Fruit fly (Drosophila melanogaster) whole organism, embryonic: Measurements from ENCODE around the gene dlg1.

Experiments
- Adf1 ChIP-seq: fragments of 200-800 bp; sonication (Bioruptor generic); IDR thresholded peaks from 2 replicates; pipeline ENCODE4 v1.3.6; 2022; ENCODE audit warnings: missing biosample characterization, missing genetic modification characterization
- Antp ChIP-seq: fragments of 200-800 bp; sonication (Bioruptor generic); optimal IDR thresholded peaks from 3 replicates; lab custom pipeline; 2016; ENCODE audit warnings: missing biosample characterization, missing genetic modification characterization
- BtbVII ChIP-seq: fragments of 200-800 bp; sonication (Bioruptor generic); optimal IDR thresholded peaks from 3 replicates; lab custom pipeline; 2017; ENCODE audit warnings: missing biosample characterization, mild to moderate bottlenecking, missing genetic modification characterization
- CG10267 ChIP-seq: fragments of 200-800 bp; sonication (Bioruptor generic); optimal IDR thresholded peaks from 2 replicates; lab custom pipeline; 2018; ENCODE audit warnings: missing biosample characterization, mild to moderate bottlenecking, missing genetic modification characterization, moderate library complexity
- CG12744 ChIP-seq: fragments of 200-800 bp; sonication (Bioruptor generic); optimal IDR thresholded peaks from 2 replicates; lab custom pipeline; 2016; ENCODE audit warnings: missing biosample characterization, missing genetic modification characterization
- CG12942 ChIP-seq: fragments of 200-800 bp; sonication (Bioruptor generic); optimal IDR thresholded peaks from 3 replicates; lab custom pipeline; 2016; ENCODE audit warnings: missing biosample characterization, missing genetic modification characterization
- CG14050 ChIP-seq: fragments of 200-800 bp; sonication (Bioruptor generic); IDR thresholded peaks from 3 replicates; pipeline ENCODE4 v1.3.6; 2022; ENCODE audit warnings: missing biosample characterization, missing genetic modification characterization
- CG15696 ChIP-seq: fragments of 200-800 bp; sonication (Bioruptor generic); optimal IDR thresholded peaks from 2 replicates; lab custom pipeline; 2019; ENCODE audit warnings: missing biosample characterization, mild to moderate bottlenecking, missing genetic modification characterization, moderate library complexity
- CG16863 ChIP-seq: fragments of 200-800 bp; sonication (Bioruptor generic); optimal IDR thresholded peaks from 3 replicates; lab custom pipeline; 2016; ENCODE audit warnings: missing biosample characterization, missing genetic modification characterization
- CG17568 ChIP-seq: fragments of 200-800 bp; sonication (Bioruptor generic); optimal IDR thresholded peaks from 2 replicates; lab custom pipeline; 2018; ENCODE audit warnings: missing biosample characterization, mild to moderate bottlenecking, missing genetic modification characterization, moderate library complexity
- CG17912 ChIP-seq: fragments of 200-800 bp; sonication (Bioruptor generic); optimal IDR thresholded peaks from 2 replicates; lab custom pipeline; 2018; ENCODE audit warnings: missing biosample characterization, mild to moderate bottlenecking, missing genetic modification characterization
- CG31441 ChIP-seq: fragments of 200-800 bp; sonication (Bioruptor generic); IDR thresholded peaks from 2 replicates; pipeline ENCODE4 v1.3.6; 2022; ENCODE audit warnings: missing biosample characterization, missing genetic modification characterization
- CG3281 ChIP-seq: fragments of 200-800 bp; sonication (Bioruptor generic); optimal IDR thresholded peaks from 3 replicates; lab custom pipeline; 2017; ENCODE audit warnings: missing biosample characterization, mild to moderate bottlenecking, missing genetic modification characterization
- CG34422 ChIP-seq: fragments of 200-800 bp; sonication (Bioruptor generic); IDR thresholded peaks from 3 replicates; pipeline ENCODE4 v1.3.6; 2022; ENCODE audit warnings: missing biosample characterization, missing genetic modification characterization
- CG3847 ChIP-seq: fragments of 200-800 bp; sonication (Bioruptor generic); IDR thresholded peaks from 2 replicates; pipeline ENCODE4 v1.3.6; 2022; ENCODE audit warnings: missing biosample characterization, missing genetic modification characterization
- CG3995 ChIP-seq: fragments of 200-800 bp; sonication (Bioruptor generic); optimal IDR thresholded peaks from 3 replicates; lab custom pipeline; 2016; ENCODE audit warnings: missing biosample characterization, missing genetic modification characterization
- CG43689 ChIP-seq: fragments of 200-800 bp; sonication (Bioruptor generic); IDR thresholded peaks from 2 replicates; pipeline ENCODE4 v1.3.6; 2022; ENCODE audit warnings: missing biosample characterization, missing genetic modification characterization
- CG7556 ChIP-seq: fragments of 200-800 bp; sonication (Bioruptor generic); optimal IDR thresholded peaks from 2 replicates; lab custom pipeline; 2017; ENCODE audit warnings: missing biosample characterization, mild to moderate bottlenecking, missing genetic modification characterization
- CG9437 ChIP-seq: fragments of 200-800 bp; sonication (Bioruptor generic); optimal IDR thresholded peaks from 2 replicates; lab custom pipeline; 2018; ENCODE audit warnings: missing biosample characterization, mild to moderate bottlenecking, missing genetic modification characterization
- CG9876 ChIP-seq: fragments of 200-800 bp; sonication (Bioruptor generic); optimal IDR thresholded peaks from 2 replicates; lab custom pipeline; 2016; ENCODE audit warnings: missing biosample characterization, missing genetic modification characterization
- CG9932 ChIP-seq: fragments of 200-800 bp; sonication (Bioruptor generic); IDR thresholded peaks from 2 replicates; pipeline ENCODE4 v1.3.6; 2022; ENCODE audit warnings: missing biosample characterization, missing genetic modification characterization
- Camta ChIP-seq: fragments of 200-800 bp; sonication (Bioruptor generic); optimal IDR thresholded peaks from 2 replicates; lab custom pipeline; 2016; ENCODE audit warnings: missing biosample characterization, missing genetic modification characterization
- Chrac-16 ChIP-seq: fragments of 200-800 bp; sonication (Bioruptor generic); optimal IDR thresholded peaks from 3 replicates; lab custom pipeline; 2016; ENCODE audit warnings: missing biosample characterization, missing genetic modification characterization
- Dad ChIP-seq: fragments of 200-800 bp; sonication (Bioruptor generic); optimal IDR thresholded peaks from 3 replicates; lab custom pipeline; 2016; ENCODE audit warnings: missing biosample characterization, missing genetic modification characterization
- E2f1 ChIP-seq: fragments of 200-800 bp; sonication (Bioruptor generic); IDR thresholded peaks from 2 replicates; pipeline ENCODE4 v1.3.6; 2022; ENCODE audit warnings: missing biosample characterization, missing genetic modification characterization
- Elba2 ChIP-seq: fragments of 200-800 bp; sonication (Bioruptor generic); optimal IDR thresholded peaks from 3 replicates; lab custom pipeline; 2016; ENCODE audit warnings: missing biosample characterization, missing genetic modification characterization
- HLH4C ChIP-seq: fragments of 200-800 bp; sonication (Bioruptor generic); IDR thresholded peaks from 3 replicates; pipeline ENCODE4 v1.3.6; 2022; ENCODE audit warnings: missing biosample characterization, missing genetic modification characterization; ENCODE audit not compliant: partially characterized antibody
- Lpt ChIP-seq: fragments of >200 bp; optimal IDR thresholded peaks from 2 replicates; lab custom pipeline; 2018; ENCODE audit warnings: missing biosample characterization, missing genetic modification characterization
- Mrtf ChIP-seq: fragments of 200-800 bp; sonication (Bioruptor generic); IDR thresholded peaks from 3 replicates; pipeline ENCODE4 v1.3.6; 2022; ENCODE audit warnings: missing biosample characterization, missing genetic modification characterization
- Rx ChIP-seq: fragments of 200-800 bp; sonication (Bioruptor generic); IDR thresholded peaks from 2 replicates; pipeline ENCODE4 v1.3.6; 2022; ENCODE audit warnings: missing biosample characterization, missing genetic modification characterization
- Scr ChIP-seq: fragments of 200-800 bp; sonication (Bioruptor generic); IDR thresholded peaks from 2 replicates; pipeline ENCODE4 v1.3.6; 2022; ENCODE audit warnings: missing biosample characterization, missing genetic modification characterization; ENCODE audit not compliant: partially characterized antibody
- amos ChIP-seq: fragments of 200-800 bp; sonication (Bioruptor generic); IDR thresholded peaks from 2 replicates; pipeline ENCODE4 v1.3.6; 2022; ENCODE audit warnings: missing biosample characterization, missing genetic modification characterization; ENCODE audit not compliant: partially characterized antibody
- ap ChIP-seq: fragments of 200-800 bp; sonication (Bioruptor generic); IDR thresholded peaks from 2 replicates; pipeline ENCODE4 v1.3.6; 2022; ENCODE audit warnings: missing biosample characterization, missing genetic modification characterization
- ara ChIP-seq: fragments of 200-800 bp; sonication (Bioruptor generic); IDR thresholded peaks from 2 replicates; pipeline ENCODE4 v1.3.6; 2022; ENCODE audit warnings: missing biosample characterization, missing genetic modification characterization
- az2 ChIP-seq: fragments of 200-800 bp; sonication (Bioruptor generic); optimal IDR thresholded peaks from 3 replicates; lab custom pipeline; 2016; ENCODE audit warnings: missing biosample characterization, missing genetic modification characterization
- br ChIP-seq: fragments of >200 bp; optimal IDR thresholded peaks from 2 replicates; lab custom pipeline; 2017
- danr ChIP-seq: fragments of 200-800 bp; sonication (Bioruptor generic); IDR thresholded peaks from 2 replicates; pipeline ENCODE4 v1.3.6; 2022; ENCODE audit warnings: missing biosample characterization, missing genetic modification characterization
- dmrt11E ChIP-seq: fragments of 200-800 bp; sonication (Bioruptor generic); optimal IDR thresholded peaks from 3 replicates; lab custom pipeline; 2018; ENCODE audit warnings: missing biosample characterization, mild to moderate bottlenecking, missing genetic modification characterization, moderate library complexity
- gce ChIP-seq: fragments of 200-800 bp; sonication (Bioruptor generic); IDR thresholded peaks from 3 replicates; pipeline ENCODE4 v1.3.6; 2022; ENCODE audit warnings: missing biosample characterization, missing genetic modification characterization
- gem ChIP-seq: fragments of 200-800 bp; sonication (Bioruptor generic); optimal IDR thresholded peaks from 2 replicates; lab custom pipeline; 2019; ENCODE audit warnings: missing biosample characterization, mild to moderate bottlenecking, missing genetic modification characterization, moderate library complexity
- grn ChIP-seq: fragments of 200-800 bp; sonication (Bioruptor generic); optimal IDR thresholded peaks from 3 replicates; lab custom pipeline; 2017; ENCODE audit warnings: missing biosample characterization, missing genetic modification characterization
- nom ChIP-seq: fragments of 200-800 bp; sonication (Bioruptor generic); optimal IDR thresholded peaks from 2 replicates; lab custom pipeline; 2017; ENCODE audit warnings: missing biosample characterization, missing genetic modification characterization, mild to moderate bottlenecking, moderate library complexity, missing genetic modification reagents
- org-1 ChIP-seq: fragments of 200-800 bp; sonication (Bioruptor generic); optimal IDR thresholded peaks from 2 replicates; lab custom pipeline; 2017; ENCODE audit warnings: missing biosample characterization, missing genetic modification characterization
- rib ChIP-seq: fragments of 200-800 bp; sonication (Bioruptor generic); IDR thresholded peaks from 2 replicates; pipeline ENCODE4 v1.3.6; 2022; ENCODE audit warnings: missing biosample characterization, missing genetic modification characterization
- row ChIP-seq: fragments of 200-800 bp; sonication (Bioruptor generic); IDR thresholded peaks from 3 replicates; pipeline ENCODE4 v1.3.6; 2022; ENCODE audit warnings: missing biosample characterization, missing genetic modification characterization
- run ChIP-seq: fragments of 200-800 bp; sonication (Bioruptor generic); optimal IDR thresholded peaks from 3 replicates; lab custom pipeline; 2018; ENCODE audit warnings: missing biosample characterization, mild to moderate bottlenecking, missing genetic modification characterization
- sim ChIP-seq: fragments of 200-800 bp; sonication (Bioruptor generic); IDR thresholded peaks from 2 replicates; pipeline ENCODE4 v1.3.6; 2022; ENCODE audit warnings: missing biosample characterization, missing genetic modification characterization
- tap ChIP-seq: fragments of 200-800 bp; optimal IDR thresholded peaks from 3 replicates; lab custom pipeline; 2019; ENCODE audit warnings: missing biosample characterization, mild to moderate bottlenecking, missing genetic modification characterization, moderate library complexity
- tgo ChIP-seq: fragments of 200-800 bp; sonication (Bioruptor generic); IDR thresholded peaks from 3 replicates; pipeline ENCODE4 v1.3.6; 2022; ENCODE audit warnings: missing biosample characterization, missing genetic modification characterization
- toy ChIP-seq: fragments of 200-800 bp; sonication (Bioruptor generic); IDR thresholded peaks from 2 replicates; pipeline ENCODE4 v1.3.6; 2022; ENCODE audit warnings: missing biosample characterization, missing genetic modification characterization
- ttk ChIP-seq: fragments of 200-800 bp; sonication (Bioruptor generic); IDR thresholded peaks from 2 replicates; pipeline ENCODE4 v2.1.2; 2022; ENCODE audit warnings: missing biosample characterization, missing genetic modification characterization
- tx ChIP-seq: fragments of 200-800 bp; sonication (Bioruptor generic); optimal IDR thresholded peaks from 2 replicates; lab custom pipeline; 2016; ENCODE audit warnings: missing biosample characterization, missing genetic modification characterization

Gene dlg1

dm6 chrX:11391364-11391915 is 22.0 kb downstream of the dlg1 start (continued):
- no peak for TF ChIP-seq Adf1 (GFP tag; lab: Robert Waterston, UW)
- TF ChIP-seq CG10267 (tag; lab: Kevin White, UChicago), result no peak
- TF ChIP-seq ttk, result peak; percentile 42
- TF ChIP-seq tx (GFP tag; lab: Kevin White, UChicago), result peak; percentile 29
- no peak for TF ChIP-seq br (lab: Kevin White, UChicago)
- no peak for TF ChIP-seq CG16863 (GFP tag; lab: Kevin White, UChicago)
- no peak for TF ChIP-seq CG9876 (GFP tag; lab: Kevin White, UChicago)
- TF ChIP-seq CG34422, result peak; percentile 25; the same call in 1 of the 3 replicates
- no peak for TF ChIP-seq dmrt11E (tag; lab: Kevin White, UChicago)
- TF ChIP-seq grn, result no peak
- no peak for TF ChIP-seq CG31441 (GFP tag; lab: Robert Waterston, UW)
- TF ChIP-seq tap, result no peak
- peak; percentile 44; the same call in 1 of the 3 replicates for TF ChIP-seq tgo (GFP tag; lab: Robert Waterston, UW)
- no peak for TF ChIP-seq CG12942 (GFP tag; lab: Kevin White, UChicago)
- no peak for TF ChIP-seq az2 (GFP tag; lab: Kevin White, UChicago)
- no peak for TF ChIP-seq Chrac-16 (GFP tag; lab: Kevin White, UChicago)
- peak; percentile 59 for TF ChIP-seq CG3847 (GFP tag; lab: Robert Waterston, UW)
- no peak for TF ChIP-seq Scr (GFP tag; lab: Robert Waterston, UW)
- no peak; the same call in 2 of the 3 replicates for TF ChIP-seq CG14050 (GFP tag; lab: Robert Waterston, UW)
- no peak for TF ChIP-seq CG43689 (GFP tag; lab: Robert Waterston, UW)
- peak; percentile 66 for TF ChIP-seq row
- no peak for TF ChIP-seq run (tag; lab: Kevin White, UChicago)
- 0 out of 2 replicates have a peak, but pooled peaks have one; percentile 29 for TF ChIP-seq rib (GFP tag; lab: Robert Waterston, UW)
- no peak for TF ChIP-seq Elba2
- peak; percentile 59 for TF ChIP-seq gem
- TF ChIP-seq nom, result no peak
- TF ChIP-seq org-1 (GFP tag; lab: Kevin White, UChicago), result no peak
- no peak for TF ChIP-seq Camta (GFP tag; lab: Kevin White, UChicago)
- TF ChIP-seq CG17568 (GFP tag; lab: Kevin White, UChicago), result no peak
- peak; percentile 80 for TF ChIP-seq CG9932 (GFP tag; lab: Robert Waterston, UW)
- TF ChIP-seq CG7556, result no peak
- no peak for TF ChIP-seq CG15696
- TF ChIP-seq Mrtf (GFP tag; lab: Robert Waterston, UW), result peak; percentile 68; the same call in 2 of the 3 replicates
- TF ChIP-seq HLH4C, result no peak
- TF ChIP-seq Rx, result peak; percentile 68
- TF ChIP-seq gce (GFP tag; lab: Robert Waterston, UW), result no peak; the same call in 2 of the 3 replicates
- no peak for TF ChIP-seq CG12744 (GFP tag; lab: Kevin White, UChicago)
- no peak for TF ChIP-seq Lpt (GFP tag; lab: Kevin White, UChicago)
- no peak for TF ChIP-seq toy (GFP tag; lab: Robert Waterston, UW)
- TF ChIP-seq CG3995 (GFP tag; lab: Kevin White, UChicago), result no peak
- TF ChIP-seq CG9437 (GFP tag; lab: Kevin White, UChicago), result no peak
- TF ChIP-seq BtbVII (GFP tag; lab: Kevin White, UChicago), result no peak
- TF ChIP-seq ap (GFP tag; lab: Robert Waterston, UW), result 0 out of 2 replicates have a peak, but pooled peaks have one; percentile 43
- peak; percentile 27 for TF ChIP-seq CG3281
- 0 out of 2 replicates have a peak, but pooled peaks have one; percentile 10 for TF ChIP-seq danr (GFP tag; lab: Robert Waterston, UW)
- TF ChIP-seq CG17912, result no peak
- TF ChIP-seq ara (GFP tag; lab: Robert Waterston, UW), result no peak
- peak; percentile 36 for TF ChIP-seq E2f1
- TF ChIP-seq amos (GFP tag; lab: Robert Waterston, UW), result no peak
- TF ChIP-seq Dad, result no peak
- peak; percentile 43 for TF ChIP-seq Antp (GFP tag; lab: Kevin White, UChicago)
- no peak for TF ChIP-seq sim
